Worm (Caenorhabditis elegans): ENCODE measurements around the gene K06H7.1.

K06H7.1 gene

DNA sequence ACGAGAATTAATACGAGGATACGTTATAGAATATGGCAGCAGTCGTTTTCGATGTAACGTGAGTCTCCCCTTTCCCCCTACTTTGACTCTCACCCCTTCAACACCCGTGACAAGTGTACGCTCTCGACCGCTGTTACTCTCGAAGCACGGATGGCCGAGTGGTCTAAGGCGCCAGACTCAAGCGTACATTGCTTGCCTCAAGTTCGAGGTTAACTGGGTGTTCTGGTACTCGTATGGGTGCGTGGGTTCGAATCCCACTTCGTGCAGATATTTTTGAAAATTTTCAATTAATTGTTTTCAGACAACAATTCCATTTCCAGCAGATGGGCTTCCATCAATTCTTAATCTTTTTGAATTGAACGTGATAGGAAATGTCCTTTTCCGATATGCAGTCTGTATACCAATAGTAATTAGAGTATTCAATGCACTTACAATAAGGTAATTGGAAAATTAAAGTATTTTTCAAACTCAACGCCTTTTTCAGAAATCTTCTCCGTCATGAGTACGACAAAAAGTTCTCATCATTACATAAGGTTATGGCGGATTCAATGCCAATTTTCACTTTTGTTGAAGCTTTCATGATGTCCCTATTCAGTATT is 10.4 kb downstream of the K06H7.1 start (continued):
- TF ChIP-seq tlp-1 (tag; optimal IDR thresholded peaks at IDR 0.05): no peak
- peak; percentile 34 for TF ChIP-seq C04F5.9 (tag; optimal IDR thresholded peaks at IDR 0.05)
- no peak for TF ChIP-seq aha-1 (tag; optimal IDR thresholded peaks at IDR 0.05)
- peak; percentile 81 for TF ChIP-seq nhr-71 (tag; optimal IDR thresholded peaks at IDR 0.05)
- TF ChIP-seq fos-1 (tag; optimal IDR thresholded peaks at IDR 0.05): peak; percentile 37
- no peak for TF ChIP-seq unc-98 (GFP tag; IDR thresholded peaks at IDR 0.05)
- no peak for TF ChIP-seq hlh-17 (GFP tag; optimal IDR thresholded peaks at IDR 0.05; ENCODE audit: borderline replicate concordance)
- TF ChIP-seq nhr-237 (tag; optimal IDR thresholded peaks at IDR 0.05): no peak
- TF ChIP-seq nhr-77 (tag; optimal IDR thresholded peaks at IDR 0.05): peak; percentile 58
- no peak for TF ChIP-seq nhr-11 (tag; optimal IDR thresholded peaks at IDR 0.05)
- TF ChIP-seq nhr-12 (tag; optimal IDR thresholded peaks at IDR 0.05): no peak
- peak in 1 of 2 experiments; percentile 51 for TF ChIP-seq ztf-11 (tag; optimal IDR thresholded peaks at IDR 0.05)
- TF ChIP-seq ceh-82 (tag; optimal IDR thresholded peaks at IDR 0.05): peak in 2 of 3 experiments; percentile 32 to 74

ce11 chrIII:8111347-8111746 is 12.2 kb downstream of the K06H7.1 start:
- TF ChIP-seq unc-130 (tag; optimal IDR thresholded peaks at IDR 0.05): no peak
- TF ChIP-seq unc-62 (GFP tag; optimal IDR thresholded peaks at IDR 0.05): no peak
- no peak for TF ChIP-seq aly-2 (tag; optimal IDR thresholded peaks at IDR 0.05)
- TF ChIP-seq efl-1 (optimal IDR thresholded peaks at IDR 0.05): no peak
- TF ChIP-seq efl-1 (GFP tag; optimal IDR thresholded peaks at IDR 0.05 in 1 of 2): peak in 1 of 2 experiments; percentile 24
- no peak for TF ChIP-seq pax-3 (tag; optimal IDR thresholded peaks at IDR 0.05)
- TF ChIP-seq blmp-1 (tag; optimal IDR thresholded peaks at IDR 0.05): no peak
- TF ChIP-seq lir-3 (tag; optimal IDR thresholded peaks at IDR 0.05; ENCODE audit: poor library complexity): no peak

ce11 chrIII:8115877-8116276 is 16.8 kb downstream of the K06H7.1 start:
- no peak for TF ChIP-seq blmp-1 (tag; optimal IDR thresholded peaks at IDR 0.05)
- no peak for TF ChIP-seq swsn-7 (tag; optimal IDR thresholded peaks at IDR 0.05)
- TF ChIP-seq ceh-88 (GFP tag; IDR thresholded peaks at IDR 0.05): no peak
- TF ChIP-seq unc-130 (tag; optimal IDR thresholded peaks at IDR 0.05): no peak
- no peak for TF ChIP-seq lin-13 (GFP tag; optimal IDR thresholded peaks at IDR 0.05)
- no peak for TF ChIP-seq lsy-2 (tag; optimal IDR thresholded peaks at IDR 0.05)
- TF ChIP-seq fkh-4 (tag; optimal IDR thresholded peaks at IDR 0.05; ENCODE audit: borderline replicate concordance): no peak
- no peak for TF ChIP-seq zip-4 (GFP tag; optimal IDR thresholded peaks at IDR 0.05)
- no peak for TF ChIP-seq snpc-4 (tag; optimal IDR thresholded peaks at IDR 0.05)
- no peak for TF ChIP-seq ceh-82 (tag; optimal IDR thresholded peaks at IDR 0.05)
- no peak for TF ChIP-seq aha-1 (tag; optimal IDR thresholded peaks at IDR 0.05)
- TF ChIP-seq ceh-8 (GFP tag; optimal IDR thresholded peaks at IDR 0.05): no peak
- no peak for TF ChIP-seq C34B4.2 (tag; optimal IDR thresholded peaks at IDR 0.05)
- TF ChIP-seq nhr-11 (tag; optimal IDR thresholded peaks at IDR 0.05): no peak
- no peak for TF ChIP-seq hpl-2 (GFP tag; optimal IDR thresholded peaks at IDR 0.05)
- TF ChIP-seq efl-3 (GFP tag; optimal IDR thresholded peaks at IDR 0.05): no peak

DNA sequence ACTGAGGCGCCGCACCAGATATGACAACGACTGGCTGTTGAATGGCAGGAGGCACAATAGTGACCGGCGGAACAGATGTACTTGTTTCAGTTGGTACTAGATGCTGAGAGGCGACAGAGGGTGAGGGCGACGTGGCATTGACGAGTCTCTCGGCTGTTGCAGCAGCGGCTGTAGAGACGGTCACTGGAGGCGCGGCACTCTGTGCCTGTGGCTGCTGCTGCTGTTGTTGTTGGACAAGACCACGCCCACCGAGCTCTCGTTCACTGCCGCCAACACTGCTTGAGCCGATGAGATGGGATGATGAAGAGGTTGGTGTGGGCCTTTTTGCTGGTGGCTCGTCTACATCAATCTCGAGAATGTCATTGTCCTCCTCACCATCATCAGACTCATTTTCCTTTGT is 18.0 kb downstream of the K06H7.1 start:
- TF ChIP-seq C16A3.4 (tag; optimal IDR thresholded peaks at IDR 0.05) (no peak), pax-3 (tag; optimal IDR thresholded peaks at IDR 0.05) (no peak), lir-3 (tag; optimal IDR thresholded peaks at IDR 0.05; ENCODE audit: poor library complexity) (no peak)

ce11 chrIII:8121132-8121531 is 22.0 kb downstream of the K06H7.1 start, which contains the start of gene gei-8:
TSS of gene gei-8 (minus strand) at chrIII:8121232.
- TF ChIP-seq dsc-1 (tag; optimal IDR thresholded peaks at IDR 0.05) (peak; percentile 38), tbx-2 (tag; optimal IDR thresholded peaks at IDR 0.05) (no peak)

Measured in whole organism, L1 larva.